Fruit fly (Drosophila melanogaster): ENCODE results near the gene rpk.

DNA sequence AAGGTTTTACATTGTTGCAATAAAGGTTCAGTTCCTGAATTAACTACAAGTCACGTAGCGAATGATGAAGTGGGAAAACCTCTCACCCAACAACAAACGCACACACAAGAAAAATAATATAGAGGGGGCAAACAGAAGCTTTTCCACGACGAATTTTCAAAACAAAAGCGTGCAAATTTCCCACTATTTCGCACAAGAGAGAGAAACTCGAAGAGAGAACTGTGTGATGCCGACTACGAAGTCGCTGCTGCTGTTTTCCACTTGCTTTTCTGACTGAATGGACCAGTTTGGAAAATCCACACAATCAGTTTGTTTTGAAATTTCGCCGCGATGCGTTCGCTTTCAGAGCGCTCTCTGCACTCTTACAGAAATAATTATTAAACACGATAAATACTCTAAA lies 33.2 kb upstream of the rpk start, which contains the start of gene 5-HT2A:
- TF ChIP-seq CG32767 (GFP tag; IDR thresholded peaks at IDR 0.05) (no peak), CG31365 (tag; optimal IDR thresholded peaks at IDR 0.05) (no peak), CG7963 (GFP tag; IDR thresholded peaks at IDR 0.05; ENCODE audit: partially characterized antibody) (no peak), Dek (tag; optimal IDR thresholded peaks at IDR 0.05) (no peak), nerfin-2 (GFP tag; IDR thresholded peaks at IDR 0.05; ENCODE audit: partially characterized antibody) (no peak), lilli (GFP tag; optimal IDR thresholded peaks at IDR 0.05) (no peak), CG14965 (GFP tag; optimal IDR thresholded peaks at IDR 0.05; ENCODE audit: borderline replicate concordance) (no peak), CG2875 (GFP tag; optimal IDR thresholded peaks at IDR 0.05) (no peak), CG5953 (GFP tag; IDR thresholded peaks at IDR 0.05) (no peak), CG10147 (GFP tag; optimal IDR thresholded peaks at IDR 0.05) (no peak), CG12659 (GFP tag; optimal IDR thresholded peaks at IDR 0.05) (no peak), Awh (GFP tag; IDR thresholded peaks at IDR 0.05) (no peak), crol (GFP tag; IDR thresholded peaks at IDR 0.05) (no peak)
